Worm (Caenorhabditis elegans) whole organism, L3 larva: Measurements from ENCODE around the gene Y11D7A.8.

Source experiments
- ama-1 ChIP-seq: fragments of 150-350 bp; optimal IDR thresholded peaks from 2 replicates; lab custom pipeline; 2018
- nhr-25 ChIP-seq: sonication (generic microtip); optimal IDR thresholded peaks from 2 replicates; lab custom pipeline; 2017; ENCODE audit warnings: missing biosample characterization, missing genetic modification characterization
- snpc-4 ChIP-seq: fragments of 150-350 bp; optimal IDR thresholded peaks from 2 replicates; lab custom pipeline; 2014; ENCODE audit warnings: missing biosample characterization, missing genetic modification characterization

ce11 chrIV:9227650-9228049, 23.5 kb upstream of the Y11D7A.8 start:
- TF ChIP-seq nhr-25, result no peak
- TF ChIP-seq snpc-4 (tag; lab: Kevin White, UChicago), result no peak
- no peak for TF ChIP-seq ama-1 (lab: Kevin White, UChicago)
